Worm (Caenorhabditis elegans) whole organism, midembryonic: ENCODE measurements around the gene set-16.
A peak's percentile ranks its signal among the peaks of the same experiment; 100 is the strongest.

Experiments
- T22C8.4 ChIP-seq: fragments of 200-800 bp; sonication (Bioruptor generic); IDR thresholded peaks from 2 replicates; pipeline ENCODE4 v1.3.6; 2022; ENCODE audit warnings: missing genetic modification characterization, missing compliant biosample characterization
- cog-1 ChIP-seq: sonication (generic microtip); optimal IDR thresholded peaks from 2 replicates; lab custom pipeline; 2016; ENCODE audit warnings: missing genetic modification characterization, missing compliant biosample characterization
- flt-1 ChIP-seq: fragments of 200-800 bp; sonication (Bioruptor generic); IDR thresholded peaks from 2 replicates; pipeline ENCODE4 v1.3.6; 2022; ENCODE audit warnings: missing genetic modification characterization, missing compliant biosample characterization
- klf-2 ChIP-seq: fragments of 200-800 bp; sonication (Bioruptor generic); conservative IDR thresholded peaks from 2 replicates; pipeline ENCODE4 v1.3.6; 2022; ENCODE audit warnings: missing genetic modification reagents, missing genetic modification characterization, missing compliant biosample characterization
- ref-1 ChIP-seq: fragments of 200-800 bp; sonication (Bioruptor generic); conservative IDR thresholded peaks from 2 replicates; pipeline ENCODE4 v1.3.6; 2022; ENCODE audit warnings: missing genetic modification reagents, missing genetic modification characterization, missing compliant biosample characterization
- ztf-23 ChIP-seq: fragments of 200-800 bp; sonication (Bioruptor generic); IDR thresholded peaks from 2 replicates; pipeline ENCODE4 v1.3.6; 2022; ENCODE audit warnings: missing genetic modification reagents, missing genetic modification characterization, missing compliant biosample characterization
- ztf-29 ChIP-seq: fragments of 200-800 bp; sonication (Bioruptor generic); IDR thresholded peaks from 2 replicates; pipeline ENCODE4 v1.3.6; 2022; ENCODE audit warnings: missing genetic modification reagents, missing genetic modification characterization, missing compliant biosample characterization

- 0 out of 2 replicates have a peak, but pooled peaks have one; percentile 58 for TF ChIP-seq flt-1 (GFP tag; lab: Robert Waterston, UW)
- no peak for TF ChIP-seq cog-1 (tag; lab: Kevin White, UChicago)
- TF ChIP-seq ztf-23 (GFP tag; lab: Robert Waterston, UW) = no peak
- no peak for TF ChIP-seq ztf-29 (GFP tag; lab: Robert Waterston, UW)
- TF ChIP-seq klf-2 (GFP tag; lab: Robert Waterston, UW) = no peak
- TF ChIP-seq T22C8.4 = no peak
- no peak for TF ChIP-seq ref-1 (GFP tag; lab: Robert Waterston, UW)
Observed at ce11 chrIII:13660123-13660522, 16.4 kb downstream of the set-16 start.
